Fruit fly (Drosophila melanogaster) Kc167 (cell line): ENCODE results near the gene CG11980.

Source experiments
- Myc ChIP-seq: fragments of >200 bp; optimal IDR thresholded peaks from 2 replicates; lab custom pipeline; 2017; ENCODE audit warnings: missing external identifiers
- Sin3A ChIP-seq: fragments of >200 bp; optimal IDR thresholded peaks from 2 replicates; lab custom pipeline; 2018; ENCODE audit warnings: missing external identifiers
- insv ChIP-seq: fragments of >200 bp; optimal IDR thresholded peaks from 3 replicates; lab custom pipeline; 2018; ENCODE audit warnings: missing external identifiers
- psq ChIP-seq: fragments of >200 bp; optimal IDR thresholded peaks from 2 replicates; lab custom pipeline; 2017; ENCODE audit warnings: missing external identifiers
- ttk ChIP-seq: sonication (Bioruptor generic); optimal IDR thresholded peaks from 2 replicates; lab custom pipeline; 2017; ENCODE audit warnings: missing external identifiers

DNA sequence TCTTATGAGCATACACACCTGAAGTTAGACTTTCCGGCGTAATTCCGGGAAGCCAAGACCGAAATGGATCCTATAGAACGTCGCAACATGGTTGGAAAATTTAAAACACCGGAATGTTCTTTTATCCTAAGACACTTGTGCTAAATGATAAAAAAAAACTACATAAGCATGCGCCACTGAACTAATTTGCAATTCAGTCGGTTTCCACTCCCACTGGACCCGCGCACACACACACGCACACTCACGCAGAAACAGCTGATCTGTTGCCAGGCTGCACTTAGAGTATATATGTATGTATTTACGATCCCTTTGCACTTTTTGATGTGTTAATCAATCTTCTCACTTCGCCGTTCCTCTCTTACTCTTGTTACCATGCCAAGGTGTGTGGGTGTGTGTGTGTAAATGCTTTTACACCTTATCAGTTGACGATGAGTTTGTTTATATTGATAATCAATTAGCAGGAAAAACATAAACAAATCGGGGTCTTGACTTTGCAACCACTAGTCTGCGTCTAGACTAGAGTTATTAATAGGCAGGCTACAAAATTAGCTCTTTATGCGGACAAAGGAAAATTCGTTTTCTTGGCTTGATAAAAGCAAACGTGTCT, 44.8 kb downstream of the CG11980 start, which contains the start of gene Mst85C:
- TF ChIP-seq Myc (lab: Kevin White, UChicago) (no peak), Sin3A (lab: Kevin White, UChicago) (no peak), psq (lab: Kevin White, UChicago) (no peak), insv (no peak), ttk (lab: Kevin White, UChicago) (no peak)
